Fruit fly (Drosophila melanogaster): ENCODE measurements around the gene CG31360.
A peak's percentile ranks its signal among the peaks of the same experiment; 100 is the strongest.

CG31360 gene

DNA sequence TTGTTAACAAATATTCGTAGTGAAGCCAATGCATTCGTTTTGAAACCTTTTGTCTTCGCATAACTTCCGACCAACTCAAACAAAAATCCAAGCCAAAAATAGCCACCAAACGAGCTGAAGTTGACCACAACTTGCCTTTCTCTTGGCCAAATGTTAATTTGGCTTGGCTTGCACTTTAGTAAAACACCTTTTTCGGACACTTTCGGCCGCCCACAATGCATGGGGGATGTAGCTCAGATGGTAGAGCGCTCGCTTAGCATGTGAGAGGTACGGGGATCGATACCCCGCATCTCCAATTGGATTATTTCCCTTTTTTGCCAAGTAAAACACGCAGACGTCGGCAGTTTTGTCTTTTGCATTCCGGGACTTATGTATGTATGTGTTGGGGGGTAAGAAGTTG, 28.0 kb upstream of the CG31360 start:
- no peak for TF ChIP-seq CG13204 (GFP tag; optimal IDR thresholded peaks at IDR 0.05)
- TF ChIP-seq CG8301 (tag; optimal IDR thresholded peaks at IDR 0.05) = no peak
- no peak for TF ChIP-seq CG32121 (GFP tag; IDR thresholded peaks at IDR 0.05)
- TF ChIP-seq CG12605 (GFP tag; IDR thresholded peaks at IDR 0.05) = no peak
- no peak for TF ChIP-seq Pif1A (GFP tag; optimal IDR thresholded peaks at IDR 0.05)

DNA sequence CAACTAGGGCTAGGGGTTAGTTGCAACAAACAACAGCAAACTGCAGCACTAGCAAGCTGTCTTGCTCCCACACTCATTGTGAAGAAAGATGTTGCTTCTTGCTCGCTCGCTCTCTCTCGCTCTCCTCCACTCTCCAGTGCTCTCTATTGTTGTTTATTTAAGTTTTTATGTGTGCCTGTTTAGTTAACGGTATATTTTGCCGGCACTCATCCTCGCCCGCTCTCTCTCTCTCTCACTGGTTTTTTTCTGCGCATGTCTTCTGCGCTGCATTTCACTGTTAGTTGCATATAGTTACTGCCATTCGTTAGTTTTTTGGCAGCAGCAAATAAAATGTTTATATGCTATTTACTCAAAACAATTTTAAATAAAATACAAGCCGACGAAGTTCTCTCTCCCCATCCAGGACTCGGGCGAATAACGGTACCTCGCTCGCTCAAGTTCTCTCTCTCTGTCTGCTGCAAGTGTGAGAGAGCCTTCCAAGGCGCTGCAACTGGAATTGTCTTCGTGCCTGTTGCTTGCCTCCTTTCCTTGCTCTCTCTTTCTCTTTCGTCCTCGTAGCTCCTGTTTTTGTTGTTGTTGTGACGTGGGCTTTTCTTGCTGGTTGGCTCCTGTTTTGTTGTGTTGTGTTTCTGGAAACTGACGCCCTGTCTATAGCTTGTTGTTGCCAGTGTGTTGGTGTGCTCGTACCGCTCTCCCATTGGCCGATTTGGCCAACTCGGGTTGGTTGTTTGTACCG, 18.7 kb upstream of the CG31360 start:
- TF ChIP-seq CG15710 (tag; optimal IDR thresholded peaks at IDR 0.05) (no peak), Ets98B (GFP tag; IDR thresholded peaks at IDR 0.05) (no peak), CG4496 (GFP tag; IDR thresholded peaks at IDR 0.05) (no peak), CG17806 (tag; optimal IDR thresholded peaks at IDR 0.05) (no peak), CG8301 (tag; optimal IDR thresholded peaks at IDR 0.05) (no peak), EcR (GFP tag; optimal IDR thresholded peaks at IDR 0.05) (no peak), gl (tag; optimal IDR thresholded peaks at IDR 0.05) (no peak), Pif1A (GFP tag; optimal IDR thresholded peaks at IDR 0.05) (no peak), Pif1B (GFP tag; optimal IDR thresholded peaks at IDR 0.05) (no peak), CG14655 (GFP tag; optimal IDR thresholded peaks at IDR 0.05) (no peak), rn (GFP tag; IDR thresholded peaks at IDR 0.05) (no peak), CG34367 (tag; optimal IDR thresholded peaks at IDR 0.05) (no peak), CG9948 (tag; optimal IDR thresholded peaks at IDR 0.05) (no peak), fd96Ca (GFP tag; IDR thresholded peaks at IDR 0.05) (no peak), Snoo (tag; optimal IDR thresholded peaks at IDR 0.05) (no peak), CG13204 (GFP tag; optimal IDR thresholded peaks at IDR 0.05) (no peak), CG8159 (tag; optimal IDR thresholded peaks at IDR 0.05) (no peak), CG10348 (GFP tag; IDR thresholded peaks at IDR 0.05) (no peak), CG12605 (GFP tag; IDR thresholded peaks at IDR 0.05) (no peak)

DNA sequence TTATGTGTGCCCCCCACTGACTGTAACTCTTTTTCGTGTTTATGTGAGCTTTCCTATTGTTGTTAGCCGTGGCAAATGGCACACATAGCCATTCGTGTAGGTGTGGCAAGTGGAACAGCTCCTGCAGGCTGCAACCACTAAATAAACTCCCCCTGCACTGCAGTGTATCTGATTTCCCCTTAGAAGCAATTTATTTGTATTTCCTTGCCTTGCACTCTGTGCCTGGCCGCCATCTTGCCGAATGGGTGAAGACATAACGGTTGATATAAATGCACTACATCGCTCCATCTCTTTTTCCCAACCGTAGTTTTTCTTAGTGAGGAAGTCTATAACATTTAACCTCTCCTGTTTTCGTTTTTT, 18.1 kb upstream of the CG31360 start:
- TF ChIP-seq CG15710 (tag; optimal IDR thresholded peaks at IDR 0.05) = no peak

DNA sequence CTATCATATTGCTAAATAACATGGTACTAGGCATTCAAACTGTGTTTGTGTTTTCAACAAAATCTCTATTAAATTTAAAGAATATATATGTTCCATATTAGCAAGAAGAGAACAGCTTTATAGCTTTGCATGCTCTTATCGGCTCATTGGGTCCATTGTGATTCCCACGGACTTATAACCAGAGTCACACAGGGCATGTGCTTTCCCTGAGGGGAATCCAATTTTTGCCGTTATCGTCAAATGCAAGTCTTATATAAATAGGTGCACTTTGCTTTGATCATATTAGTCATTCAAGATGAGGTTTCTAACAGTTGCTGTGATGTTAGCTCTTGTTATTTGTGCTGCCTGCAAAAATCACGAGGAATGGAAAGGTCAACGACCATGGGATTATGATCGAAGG, 17.6 kb upstream of the CG31360 start, which contains the start of gene CG45045:
TSS of gene CG45045 (plus strand) at position 294 of the 400 bp plus-strand sequence.
- no peak for TF ChIP-seq Pif1B (GFP tag; optimal IDR thresholded peaks at IDR 0.05)

DNA sequence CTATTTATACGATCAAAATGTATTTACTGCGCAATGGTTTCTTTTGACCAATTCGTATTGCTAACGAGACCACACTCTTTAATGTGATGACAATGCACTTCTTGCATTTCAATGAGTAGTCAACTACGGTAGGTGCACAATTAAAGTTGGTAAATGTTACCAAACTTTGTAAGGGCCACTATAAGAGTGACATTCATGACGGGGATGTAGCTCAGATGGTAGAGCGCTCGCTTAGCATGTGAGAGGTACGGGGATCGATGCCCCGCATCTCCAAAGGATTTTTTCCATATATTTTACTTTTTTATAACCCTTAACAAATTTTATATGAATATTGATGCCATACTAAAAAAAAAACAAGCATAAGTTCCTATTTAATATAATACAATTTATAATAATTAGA, 16.9 kb upstream of the CG31360 start:
- TF ChIP-seq CG14655 (GFP tag; optimal IDR thresholded peaks at IDR 0.05) (no peak), CG9948 (tag; optimal IDR thresholded peaks at IDR 0.05) (no peak), Snoo (tag; optimal IDR thresholded peaks at IDR 0.05) (no peak), EcR (GFP tag; optimal IDR thresholded peaks at IDR 0.05) (no peak), fd96Ca (GFP tag; IDR thresholded peaks at IDR 0.05) (no peak), CG34367 (tag; optimal IDR thresholded peaks at IDR 0.05) (no peak), CG8301 (tag; optimal IDR thresholded peaks at IDR 0.05) (no peak), CG15710 (tag; optimal IDR thresholded peaks at IDR 0.05) (no peak), CG8159 (tag; optimal IDR thresholded peaks at IDR 0.05) (no peak), D1 (tag; optimal IDR thresholded peaks at IDR 0.05) (no peak), CG17806 (tag; optimal IDR thresholded peaks at IDR 0.05) (no peak), gl (tag; optimal IDR thresholded peaks at IDR 0.05) (no peak), Ets98B (GFP tag; IDR thresholded peaks at IDR 0.05) (no peak), CG4496 (GFP tag; IDR thresholded peaks at IDR 0.05) (no peak), CG12605 (GFP tag; IDR thresholded peaks at IDR 0.05) (no peak), CG32121 (GFP tag; IDR thresholded peaks at IDR 0.05) (no peak), CG10348 (GFP tag; IDR thresholded peaks at IDR 0.05) (no peak), CG13204 (GFP tag; optimal IDR thresholded peaks at IDR 0.05) (no peak)

DNA sequence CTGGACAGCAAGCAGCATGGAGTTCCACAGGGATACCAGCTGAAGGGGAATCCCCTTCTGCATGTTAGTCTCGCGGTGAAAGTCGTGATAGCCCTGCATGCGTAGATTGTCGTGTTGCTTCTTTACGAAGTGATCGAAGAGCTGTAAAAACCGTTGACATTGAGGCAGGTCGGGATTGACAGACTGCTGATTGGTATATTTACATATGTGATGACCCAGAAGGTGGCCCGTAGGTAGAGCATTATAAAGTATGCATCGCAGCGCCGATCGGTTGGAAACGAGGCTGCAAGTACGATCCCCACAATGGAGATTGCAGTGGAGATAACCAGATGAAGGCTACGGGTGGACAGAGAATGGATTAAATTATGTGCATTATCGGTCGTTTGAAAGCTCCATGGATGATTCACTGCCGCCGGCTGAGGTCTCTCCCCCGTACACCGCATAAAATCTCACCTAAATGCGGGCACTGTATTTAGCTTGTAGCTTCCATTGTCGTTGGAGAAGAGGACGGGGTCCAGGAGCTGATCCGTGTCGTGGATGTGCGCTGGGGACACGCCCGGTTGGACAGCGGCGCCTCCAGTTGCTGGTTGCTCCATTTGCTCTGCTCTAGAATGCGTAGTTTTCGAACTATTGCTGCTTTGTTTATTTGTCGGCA, 14.6 kb upstream of the CG31360 start:
- TF ChIP-seq CG4496 (GFP tag; IDR thresholded peaks at IDR 0.05) (no peak), EcR (GFP tag; optimal IDR thresholded peaks at IDR 0.05) (peak; percentile 53)

DNA sequence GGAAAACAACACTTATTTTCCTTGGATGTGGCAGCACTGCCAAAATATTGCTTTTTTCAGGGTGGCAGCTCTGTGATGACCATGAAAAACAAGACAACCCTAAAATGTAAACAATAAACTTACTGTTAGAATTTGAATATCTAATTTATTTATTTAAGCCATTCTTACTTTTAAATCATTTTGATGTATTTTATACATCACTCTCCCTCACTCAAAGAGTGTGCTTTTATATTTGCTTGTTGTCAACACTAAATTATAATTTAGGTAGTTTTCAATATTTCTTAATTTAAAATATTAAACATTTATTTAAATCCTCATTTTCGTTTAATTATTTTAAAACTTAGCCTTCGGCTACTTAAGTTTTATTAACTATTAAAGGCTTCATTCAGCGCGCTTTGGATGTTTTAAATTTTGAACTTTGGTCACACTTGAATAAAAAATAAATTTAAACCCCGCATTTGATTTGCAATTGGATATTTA, 14.0 kb upstream of the CG31360 start, which contains the start of the genes CG7523 and Mps1:
TSS of gene CG7523 (minus strand) at position 39 of the 480 bp plus-strand sequence.
TSS of gene Mps1 (plus strand) at position 415 of the 480 bp plus-strand sequence.
- TF ChIP-seq CG15710 (tag; optimal IDR thresholded peaks at IDR 0.05) (no peak), Pif1A (GFP tag; optimal IDR thresholded peaks at IDR 0.05) (no peak), Ets98B (GFP tag; IDR thresholded peaks at IDR 0.05) (no peak), CG14655 (GFP tag; optimal IDR thresholded peaks at IDR 0.05) (no peak), CG34367 (tag; optimal IDR thresholded peaks at IDR 0.05) (no peak), Pif1B (GFP tag; optimal IDR thresholded peaks at IDR 0.05) (no peak), CG17806 (tag; optimal IDR thresholded peaks at IDR 0.05) (no peak), Snoo (tag; optimal IDR thresholded peaks at IDR 0.05) (no peak), CG12605 (GFP tag; IDR thresholded peaks at IDR 0.05) (no peak)
